Worm (Caenorhabditis elegans) whole organism, L4 larva: ENCODE results near the gene F42G2.2.

Source experiments
- F49E8.2 ChIP-seq: sonication (generic microtip); optimal IDR thresholded peaks from 2 replicates; lab custom pipeline; 2016; ENCODE audit warnings: missing compliant biosample characterization, mild to moderate bottlenecking, missing genetic modification characterization, borderline replicate concordance
- R02D3.7 ChIP-seq: fragments of 150-350 bp; sonication (generic microtip); optimal IDR thresholded peaks from 3 replicates; lab custom pipeline; 2014; ENCODE audit warnings: missing biosample characterization, missing genetic modification characterization
- Y48G9A.11 ChIP-seq: fragments of 200-800 bp; sonication (Bioruptor generic); IDR thresholded peaks from 2 replicates; pipeline ENCODE4 v1.3.6; 2022; ENCODE audit warnings: missing genetic modification reagents, missing genetic modification characterization, missing compliant biosample characterization
- ZK337.2 ChIP-seq: fragments of 200-800 bp; sonication (Bioruptor generic); IDR thresholded peaks from 2 replicates; pipeline ENCODE4 v1.3.6; 2022; ENCODE audit warnings: missing genetic modification reagents, missing genetic modification characterization, missing compliant biosample characterization
- ZK546.5 ChIP-seq, 2 experiments: sonication (generic microtip); optimal IDR thresholded peaks; 2 replicates each; lab custom pipeline; 2017; ENCODE audit warnings: missing biosample characterization in 2 of 2, missing genetic modification characterization in 2 of 2
- aly-2 ChIP-seq: sonication (generic microtip); optimal IDR thresholded peaks from 2 replicates; lab custom pipeline; 2018; ENCODE audit warnings: missing biosample characterization, missing genetic modification characterization
- ama-1 ChIP-seq: fragments of 150-350 bp; optimal IDR thresholded peaks from 2 replicates; lab custom pipeline; 2014; ENCODE audit warnings: inconsistent platforms, mixed read lengths
- ceh-20 ChIP-seq: fragments of 200-800 bp; sonication (Bioruptor generic); IDR thresholded peaks from 2 replicates; pipeline ENCODE4 v1.3.6; 2022; ENCODE audit warnings: missing genetic modification reagents, missing genetic modification characterization, missing compliant biosample characterization
- ceh-32 ChIP-seq: sonication (generic microtip); optimal IDR thresholded peaks from 2 replicates; lab custom pipeline; 2016; ENCODE audit warnings: mild to moderate bottlenecking, missing genetic modification characterization, missing compliant biosample characterization; ENCODE audit not compliant: poor library complexity
- ceh-82 ChIP-seq: sonication (generic microtip); optimal IDR thresholded peaks from 2 replicates; lab custom pipeline; 2017; ENCODE audit warnings: missing biosample characterization, missing genetic modification characterization
- ces-1 ChIP-seq: fragments of 150-350 bp; sonication (generic microtip); optimal IDR thresholded peaks from 4 replicates; lab custom pipeline; 2014; ENCODE audit warnings: missing biosample characterization, missing genetic modification reagents, missing genetic modification characterization
- daf-16 ChIP-seq, 3 experiments: sonication (generic microtip); optimal IDR thresholded peaks; 2 replicates each; lab custom pipeline; 2016 to 2017; ENCODE audit warnings: missing genetic modification characterization in 3 of 3, missing genetic modification reagents in 3 of 3, mild to moderate bottlenecking in 2 of 3, missing compliant biosample characterization in 2 of 3, missing biosample characterization in 1 of 3, moderate library complexity in 1 of 3
- dmd-6 ChIP-seq: fragments of 200-800 bp; sonication (Bioruptor generic); IDR thresholded peaks from 2 replicates; pipeline ENCODE4 v1.3.6; 2022; ENCODE audit warnings: missing genetic modification reagents, missing genetic modification characterization, missing compliant biosample characterization
- dmd-8 ChIP-seq: fragments of 200-800 bp; sonication (Bioruptor generic); IDR thresholded peaks from 2 replicates; pipeline ENCODE4 v1.3.6; 2022; ENCODE audit warnings: missing genetic modification characterization, missing compliant biosample characterization
- dve-1 ChIP-seq: sonication (generic microtip); optimal IDR thresholded peaks from 2 replicates; lab custom pipeline; 2017; ENCODE audit warnings: antibody characterized with exemption, mild to moderate bottlenecking, missing genetic modification characterization, missing compliant biosample characterization; ENCODE audit not compliant: insufficient read depth
- fkh-10 ChIP-seq: fragments of 150-350 bp; optimal IDR thresholded peaks from 2 replicates; lab custom pipeline; 2014; ENCODE audit warnings: missing biosample characterization, missing genetic modification reagents, missing genetic modification characterization
- hif-1 ChIP-seq, 2 experiments: sonication (generic microtip); optimal IDR thresholded peaks; 2 replicates each; lab custom pipeline; 2016 to 2017; ENCODE audit warnings: missing compliant biosample characterization in 2 of 2, missing genetic modification characterization in 2 of 2, missing genetic modification reagents in 2 of 2, missing genotype in 2 of 2, mild to moderate bottlenecking in 1 of 2
- hlh-11 ChIP-seq: fragments of 200-800 bp; sonication (Bioruptor generic); optimal IDR thresholded peaks from 2 replicates; lab custom pipeline; 2018; ENCODE audit warnings: mild to moderate bottlenecking, missing genetic modification characterization, missing compliant biosample characterization
- hlh-30 ChIP-seq: sonication (generic microtip); optimal IDR thresholded peaks from 2 replicates; lab custom pipeline; 2017; ENCODE audit warnings: antibody characterized with exemption, mild to moderate bottlenecking, missing genetic modification characterization, missing compliant biosample characterization; ENCODE audit not compliant: insufficient read depth
- lim-7 ChIP-seq: fragments of 200-800 bp; sonication (Bioruptor generic); IDR thresholded peaks from 2 replicates; pipeline ENCODE4 v1.3.6; 2022; ENCODE audit warnings: missing genetic modification characterization, missing compliant biosample characterization
- lin-1 ChIP-seq: fragments of 200-800 bp; sonication (Bioruptor generic); IDR thresholded peaks from 2 replicates; pipeline ENCODE4 v1.3.6; 2022; ENCODE audit warnings: missing genetic modification reagents, missing genetic modification characterization, missing compliant biosample characterization
- lin-38 ChIP-seq: fragments of 200-800 bp; sonication (Bioruptor generic); IDR thresholded peaks from 2 replicates; pipeline ENCODE4 v1.3.6; 2022; ENCODE audit warnings: missing genetic modification reagents, missing genetic modification characterization, missing compliant biosample characterization
- lin-39 ChIP-seq: fragments of 150-350 bp; optimal IDR thresholded peaks from 2 replicates; lab custom pipeline; 2014; ENCODE audit warnings: missing biosample characterization, missing genetic modification reagents, missing genetic modification characterization
- lsy-2 ChIP-seq, 2 experiments: fragments of 150-350 bp in 1 of 2; sonication (generic microtip) in 1 of 2; optimal IDR thresholded peaks; 2 replicates each; lab custom pipeline; 2014 to 2017; ENCODE audit warnings: missing biosample characterization in 2 of 2, missing genetic modification characterization in 2 of 2
- mdl-1 ChIP-seq, 2 experiments: fragments of 150-350 bp in 1 of 2; sonication (generic microtip) in 1 of 2; optimal IDR thresholded peaks; 2 replicates each; lab custom pipeline; 2014 to 2017; ENCODE audit warnings: missing biosample characterization in 2 of 2, missing genetic modification characterization in 2 of 2
- mep-1 ChIP-seq: fragments of 150-350 bp; sonication (generic microtip); optimal IDR thresholded peaks from 3 replicates; lab custom pipeline; 2014; ENCODE audit warnings: missing biosample characterization, missing genetic modification characterization
- mxl-2 ChIP-seq: fragments of 200-800 bp; sonication (Bioruptor generic); conservative IDR thresholded peaks from 2 replicates; pipeline ENCODE4 v1.3.6; 2022; ENCODE audit warnings: missing genetic modification reagents, missing genetic modification characterization, missing compliant biosample characterization
- mxl-3 ChIP-seq: fragments of 200-800 bp; sonication (Bioruptor generic); optimal IDR thresholded peaks from 2 replicates; lab custom pipeline; 2018; ENCODE audit warnings: mild to moderate bottlenecking, missing genetic modification characterization, missing compliant biosample characterization
- nhr-237 ChIP-seq: sonication (generic microtip); optimal IDR thresholded peaks from 2 replicates; lab custom pipeline; 2017; ENCODE audit warnings: missing biosample characterization, missing genetic modification characterization
- nhr-25 ChIP-seq: sonication (generic microtip); optimal IDR thresholded peaks from 2 replicates; lab custom pipeline; 2017; ENCODE audit warnings: missing genetic modification characterization, mild to moderate bottlenecking, missing compliant biosample characterization, antibody characterized with exemption, moderate library complexity, borderline replicate concordance; ENCODE audit not compliant: insufficient read depth
- nhr-28 ChIP-seq: fragments of 150-350 bp; optimal IDR thresholded peaks from 2 replicates; lab custom pipeline; 2014; ENCODE audit warnings: missing biosample characterization, missing genetic modification characterization
- nhr-42 ChIP-seq: fragments of 200-800 bp; sonication (Bioruptor generic); IDR thresholded peaks from 2 replicates; pipeline ENCODE4 v1.3.6; 2022; ENCODE audit warnings: missing genetic modification characterization, missing compliant biosample characterization
- nhr-48 ChIP-seq: sonication (generic microtip); optimal IDR thresholded peaks from 2 replicates; lab custom pipeline; 2016; ENCODE audit warnings: mild to moderate bottlenecking, missing genetic modification characterization, missing compliant biosample characterization
- pha-4 ChIP-seq, 2 experiments: fragments of 150-350 bp in 1 of 2; fragments of 200-800 bp in 1 of 2; sonication (Bioruptor generic) in 1 of 2; IDR thresholded peaks in 1 of 2; optimal IDR thresholded peaks in 1 of 2; 2 replicates each; pipeline versions ENCODE4 v1.3.6 to Lab custom; 2014 to 2022; ENCODE audit warnings: missing genetic modification characterization in 2 of 2, missing genetic modification reagents in 2 of 2, missing biosample characterization in 1 of 2, missing compliant biosample characterization in 1 of 2
- pqm-1 ChIP-seq: sonication (generic microtip); optimal IDR thresholded peaks from 2 replicates; lab custom pipeline; 2017; ENCODE audit warnings: missing biosample characterization, missing genetic modification characterization
- rbr-2 ChIP-seq: sonication (generic microtip); optimal IDR thresholded peaks from 2 replicates; lab custom pipeline; 2016; ENCODE audit warnings: missing genotype, missing genetic modification characterization, missing compliant biosample characterization
- sdz-12 ChIP-seq: fragments of 200-800 bp; sonication (Bioruptor generic); optimal IDR thresholded peaks from 2 replicates; lab custom pipeline; 2018; ENCODE audit warnings: mild to moderate bottlenecking, missing genetic modification characterization, missing compliant biosample characterization
- set-16 ChIP-seq: fragments of 200-800 bp; sonication (Bioruptor generic); IDR thresholded peaks from 2 replicates; pipeline ENCODE4 v1.3.6; 2022; ENCODE audit warnings: missing genetic modification reagents, missing genetic modification characterization, missing compliant biosample characterization
- spr-3 ChIP-seq: fragments of 200-800 bp; sonication (Bioruptor generic); optimal IDR thresholded peaks from 2 replicates; lab custom pipeline; 2018; ENCODE audit warnings: mild to moderate bottlenecking, missing genetic modification characterization, missing compliant biosample characterization
- unc-62 ChIP-seq, 3 experiments: fragments of 150-350 bp in 1 of 3; sonication (generic microtip); optimal IDR thresholded peaks in 2 of 3; peaks in 1 of 3; 1 replicate in 1 of 3; 2 replicates in 2 of 3; lab custom pipeline; 2014 to 2017; ENCODE audit warnings: missing biosample characterization in 3 of 3, missing genetic modification characterization in 3 of 3, missing genetic modification reagents in 3 of 3, missing genotype in 1 of 3
- ztf-7 ChIP-seq: fragments of 150-350 bp; optimal IDR thresholded peaks from 2 replicates; lab custom pipeline; 2014; ENCODE audit warnings: missing biosample characterization, missing genetic modification characterization

Gene F42G2.2

ce11 chrII:2418836-2419235 is 3.2 kb upstream of the F42G2.2 start, which contains the start of gene fbxc-20:
TSS of gene fbxc-20 (plus strand) at chrII:2419136.
- no peak for TF ChIP-seq nhr-237 (tag; lab: Kevin White, UChicago)
- no peak for TF ChIP-seq F49E8.2 (tag; lab: Kevin White, UChicago)
- TF ChIP-seq, all 104 proteins: peak for 0

- no peak for TF ChIP-seq daf-16 (GFP tag; optimal IDR thresholded peaks at IDR 0.05; lab: Kevin White, UChicago)
- TF ChIP-seq daf-16 (tag; optimal IDR thresholded peaks at IDR 0.05; lab: Kevin White, UChicago), result peak; percentile 99
- peak; percentile 22 for TF ChIP-seq dve-1 (tag; lab: Kevin White, UChicago)
- TF ChIP-seq ceh-82 (tag; lab: Kevin White, UChicago), result no peak
- peak in 1 of 2 experiments; percentile 44 for TF ChIP-seq lsy-2 (tag; optimal IDR thresholded peaks at IDR 0.05; lab: Kevin White, UChicago)
- TF ChIP-seq mep-1, result peak; percentile 53
- no peak for TF ChIP-seq spr-3
- TF ChIP-seq hlh-30, result peak; percentile 7
- peak; percentile 96 for TF ChIP-seq ztf-7
- TF ChIP-seq ama-1, result no peak
These were observed 1.3 kb upstream of the F42G2.2 start for ce11 chrII:2420685-2421084.

ce11 chrII:2421185-2421584 is 820 bp upstream of the F42G2.2 start:
- TF ChIP-seq lin-1 (GFP tag; lab: Robert Waterston, UW), result no peak
- peak in 1 of 2 experiments; percentile 26 for TF ChIP-seq mdl-1 (tag; optimal IDR thresholded peaks at IDR 0.05; lab: Kevin White, UChicago)
- peak; percentile 36 for TF ChIP-seq pqm-1
- peak in 1 of 2 experiments; percentile 35 for TF ChIP-seq hif-1 (tag; optimal IDR thresholded peaks at IDR 0.05; lab: Kevin White, UChicago)
- TF ChIP-seq nhr-28, result peak; percentile 35
- no peak for TF ChIP-seq ceh-32 (tag; lab: Kevin White, UChicago)
- no peak for TF ChIP-seq ceh-20 (GFP tag; lab: Robert Waterston, UW)
- TF ChIP-seq hlh-11 (tag; lab: Kevin White, UChicago), result peak; percentile 47
- peak; percentile 53 for TF ChIP-seq dmd-6 (GFP tag; lab: Robert Waterston, UW)
- TF ChIP-seq ztf-7, result no peak
- TF ChIP-seq ceh-82 (tag; lab: Kevin White, UChicago), result no peak
- no peak for TF ChIP-seq ZK337.2 (GFP tag; lab: Robert Waterston, UW)
- TF ChIP-seq dve-1 (tag; lab: Kevin White, UChicago), result peak; percentile 28
- peak; percentile 39; the same call in 1 of the 2 replicates for TF ChIP-seq pha-4 (GFP tag; IDR thresholded peaks at IDR 0.05; lab: Robert Waterston, UW)
- no peak for TF ChIP-seq pha-4 (tag; optimal IDR thresholded peaks at IDR 0.05; lab: Kevin White, UChicago)
- no peak for TF ChIP-seq dmd-8 (GFP tag; lab: Robert Waterston, UW)
- TF ChIP-seq daf-16 (GFP tag; optimal IDR thresholded peaks at IDR 0.05; lab: Kevin White, UChicago), result no peak
- peak; percentile 63 for TF ChIP-seq daf-16 (tag; optimal IDR thresholded peaks at IDR 0.05; lab: Kevin White, UChicago)
- TF ChIP-seq hlh-30, result peak; percentile 42

- TF ChIP-seq mxl-2 (GFP tag; lab: Robert Waterston, UW) (no peak), lim-7 (no peak), ceh-82 (tag; lab: Kevin White, UChicago) (no peak), dmd-8 (GFP tag; lab: Robert Waterston, UW) (no peak), unc-62 (GFP tag; optimal IDR thresholded peaks at IDR 0.05 in 1 of 2; lab: Kevin White, UChicago) (peak in 1 of 2 experiments; percentile 57), unc-62 (tag; optimal IDR thresholded peaks at IDR 0.05; lab: Kevin White, UChicago) (no peak), nhr-237 (tag; lab: Kevin White, UChicago) (no peak), Y48G9A.11 (no peak), nhr-42 (GFP tag; lab: Robert Waterston, UW) (no peak), fkh-10 (no peak), nhr-48 (tag; lab: Kevin White, UChicago) (no peak), daf-16 (GFP tag; optimal IDR thresholded peaks at IDR 0.05; lab: Kevin White, UChicago) (no peak), daf-16 (tag; optimal IDR thresholded peaks at IDR 0.05; lab: Kevin White, UChicago) (peak; percentile 80)
These were observed 422 bp downstream of the F42G2.2 start for ce11 chrII:2422427-2422826.

ce11 chrII:2431972-2432371 is 10.0 kb downstream of the F42G2.2 start, which contains the start of gene ceh-86:
TSS of gene ceh-86 (minus strand) at chrII:2432072.
- no peak for TF ChIP-seq lin-39 (tag; lab: Kevin White, UChicago)
- TF ChIP-seq mxl-3 (GFP tag; lab: Kevin White, UChicago), result no peak
- no peak for TF ChIP-seq nhr-25 (tag; lab: Kevin White, UChicago)
- no peak for TF ChIP-seq rbr-2 (tag; lab: Kevin White, UChicago)
- no peak for TF ChIP-seq R02D3.7
- TF ChIP-seq lsy-2 (tag; optimal IDR thresholded peaks at IDR 0.05; lab: Kevin White, UChicago), result no peak
- no peak for TF ChIP-seq ZK546.5 (tag; optimal IDR thresholded peaks at IDR 0.05; lab: Kevin White, UChicago)
- no peak for TF ChIP-seq set-16
- no peak for TF ChIP-seq ces-1 (GFP tag; lab: Kevin White, UChicago)
- no peak for TF ChIP-seq lin-38 (GFP tag; lab: Robert Waterston, UW)
- no peak for TF ChIP-seq sdz-12 (GFP tag; lab: Kevin White, UChicago)
- no peak for TF ChIP-seq aly-2 (tag; lab: Kevin White, UChicago)
